Fruit fly (Drosophila melanogaster): Measurements from ENCODE around the gene CG10516.

Gene CG10516

dm6 chr3L:15952909-15953308 is 15.1 kb upstream of the CG10516 start (continued):
- TF ChIP-seq chm (GFP tag; IDR thresholded peaks at IDR 0.05) = 0 out of 2 replicates have a peak, but pooled peaks have one; percentile 46
- TF ChIP-seq Adf1 (GFP tag; IDR thresholded peaks at IDR 0.05) = peak; percentile 96
- TF ChIP-seq E2f1 (GFP tag; IDR thresholded peaks at IDR 0.05) = 0 out of 2 replicates have a peak, but pooled peaks have one; percentile 9

- TF ChIP-seq pum (GFP tag; optimal IDR thresholded peaks at IDR 0.05) (no peak), zen2 (GFP tag; IDR thresholded peaks at IDR 0.05; ENCODE audit: partially characterized antibody) (no peak), CG8478 (optimal IDR thresholded peaks at IDR 0.05) (no peak), nerfin-1 (tag; optimal IDR thresholded peaks at IDR 0.05) (peak; percentile 5), shn (GFP tag; optimal IDR thresholded peaks at IDR 0.05) (no peak), CG18619 (GFP tag; optimal IDR thresholded peaks at IDR 0.05) (no peak), row (GFP tag; IDR thresholded peaks at IDR 0.05) (peak; percentile 21; the same call in 1 of the 3 replicates), zf30C (GFP tag; optimal IDR thresholded peaks at IDR 0.05) (peak; percentile 10), vvl (GFP tag; IDR thresholded peaks at IDR 0.05) (0 out of 2 replicates have a peak, but pooled peaks have one; percentile 18), abd-A (tag; optimal IDR thresholded peaks at IDR 0.05) (peak; percentile 5), CG15696 (tag; optimal IDR thresholded peaks at IDR 0.05) (peak; percentile 32), CG4328 (GFP tag; optimal IDR thresholded peaks at IDR 0.05) (no peak), tll (GFP tag; optimal IDR thresholded peaks at IDR 0.05) (peak in 1 of 2 experiments; percentile 79), CG2199 (GFP tag; IDR thresholded peaks at IDR 0.05) (0 out of 3 replicates have a peak, but pooled peaks have one; percentile 25), gem (tag; optimal IDR thresholded peaks at IDR 0.05) (peak; percentile 1), BEAF-32 (GFP tag; optimal IDR thresholded peaks at IDR 0.05) (no peak), CG2678 (tag; optimal IDR thresholded peaks at IDR 0.05) (peak; percentile 29), hkb (optimal IDR thresholded peaks at IDR 0.05) (no peak), hkb (GFP tag; IDR thresholded peaks at IDR 0.05) (0 out of 2 replicates have a peak, but pooled peaks have one; percentile 23), CG2712 (tag; optimal IDR thresholded peaks at IDR 0.05) (no peak), CG15479 (GFP tag; optimal IDR thresholded peaks at IDR 0.05) (peak; percentile 11), p53 (GFP tag; optimal IDR thresholded peaks at IDR 0.05) (peak; percentile 65), jing (GFP tag; optimal IDR thresholded peaks at IDR 0.05) (no peak), zen (tag; optimal IDR thresholded peaks at IDR 0.05) (peak; percentile 2), HmgD (GFP tag; optimal IDR thresholded peaks at IDR 0.05) (no peak), Lhr (GFP tag; optimal IDR thresholded peaks at IDR 0.05) (no peak), prd (optimal IDR thresholded peaks at IDR 0.05) (no peak), prd (GFP tag; IDR thresholded peaks at IDR 0.05) (peak; percentile 22; the same call in 1 of the 3 replicates)
Measured at dm6 chr3L:15953892-15954291, 14.1 kb upstream of the CG10516 start.

DNA sequence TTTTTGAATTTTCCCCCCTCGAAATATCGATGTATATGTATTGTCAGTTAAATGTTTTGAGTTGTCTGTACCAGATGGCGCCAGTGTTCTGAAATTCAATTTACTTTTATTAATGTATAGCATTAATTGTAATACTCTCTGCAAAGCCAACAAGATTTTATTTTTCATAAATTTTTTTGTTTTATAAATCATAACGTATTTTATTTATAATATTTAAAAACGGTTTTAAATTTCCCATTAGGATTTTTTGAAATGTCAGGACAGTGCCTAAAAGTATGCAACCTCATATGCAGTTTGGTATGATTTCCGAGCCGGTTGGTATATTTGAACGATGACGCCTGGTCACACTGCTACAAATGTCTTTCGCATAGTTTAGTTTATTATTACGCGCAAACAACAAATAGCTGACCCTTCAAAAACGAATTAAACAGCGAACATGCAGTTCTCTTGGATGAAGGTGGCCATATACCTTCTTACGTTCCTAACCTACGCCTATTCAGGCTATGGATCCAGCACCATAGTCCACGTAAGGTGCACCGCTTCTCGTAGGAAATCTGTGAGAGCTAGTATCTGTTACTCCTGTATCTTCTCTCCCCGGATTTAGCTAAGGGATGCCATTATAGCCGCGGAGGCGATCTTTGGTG is 13.1 kb upstream of the CG10516 start, which contains the start of the genes Pka-C3 and GXIVsPLA2:
Gene Pka-C3 (minus strand): TSS at position 14 of the 644 bp plus-strand sequence.
Gene GXIVsPLA2 (plus strand): TSS at position 313 of the 644 bp plus-strand sequence.
- TF ChIP-seq dysf (GFP tag; IDR thresholded peaks at IDR 0.05) (no peak), Hmx (GFP tag; optimal IDR thresholded peaks at IDR 0.05) (no peak), gem (tag; optimal IDR thresholded peaks at IDR 0.05) (peak; percentile 29), pita (GFP tag; optimal IDR thresholded peaks at IDR 0.05) (peak; percentile 29), CG12659 (GFP tag; optimal IDR thresholded peaks at IDR 0.05) (peak; percentile 30), CG2678 (tag; optimal IDR thresholded peaks at IDR 0.05) (peak; percentile 30), CG15601 (tag; optimal IDR thresholded peaks at IDR 0.05) (peak; percentile 46), caup (GFP tag; optimal IDR thresholded peaks at IDR 0.05; ENCODE audit: severe bottlenecking) (no peak), CG15696 (tag; optimal IDR thresholded peaks at IDR 0.05) (peak; percentile 19), CG17912 (GFP tag; optimal IDR thresholded peaks at IDR 0.05) (no peak), CG2712 (tag; optimal IDR thresholded peaks at IDR 0.05) (peak; percentile 47), Ets97D (GFP tag; optimal IDR thresholded peaks at IDR 0.05) (peak; percentile 25), unc-4 (GFP tag; IDR thresholded peaks at IDR 0.05; ENCODE audit: partially characterized antibody) (0 out of 2 replicates have a peak, but pooled peaks have one; percentile 41), PHDP (tag; optimal IDR thresholded peaks at IDR 0.05) (peak; percentile 14), CG15514 (GFP tag; optimal IDR thresholded peaks at IDR 0.05) (peak; percentile 24), Dll (GFP tag; IDR thresholded peaks at IDR 0.05; ENCODE audit: partially characterized antibody) (0 out of 4 replicates have a peak, but pooled peaks have one; percentile 18), lbe (GFP tag; optimal IDR thresholded peaks at IDR 0.05) (peak; percentile 44), E2f2 (GFP tag; IDR thresholded peaks at IDR 0.05) (peak; percentile 91), Lhr (GFP tag; optimal IDR thresholded peaks at IDR 0.05) (peak; percentile 72), az2 (GFP tag; optimal IDR thresholded peaks at IDR 0.05) (no peak), YL-1 (GFP tag; optimal IDR thresholded peaks at IDR 0.05) (peak; percentile 40)

All from whole organism, embryonic.